Fruit fly (Drosophila melanogaster) whole organism, adult: ENCODE measurements around the gene HIP.

Source experiments
- CG11617 ChIP-seq: fragments of 200-800 bp; sonication (Bioruptor generic); optimal IDR thresholded peaks from 2 replicates; lab custom pipeline; 2017; ENCODE audit warnings: mild to moderate bottlenecking, missing biosample characterization, missing genetic modification reagents, missing genetic modification characterization
- CG12768 ChIP-seq: fragments of 200-800 bp; sonication (Bioruptor generic); optimal IDR thresholded peaks from 2 replicates; lab custom pipeline; 2017; ENCODE audit warnings: missing biosample characterization, missing genetic modification characterization, mild to moderate bottlenecking, moderate library complexity, missing genetic modification reagents
- CG14711 ChIP-seq: fragments of 200-800 bp; sonication (Bioruptor generic); optimal IDR thresholded peaks from 2 replicates; lab custom pipeline; 2018; ENCODE audit warnings: missing biosample characterization, mild to moderate bottlenecking, missing genetic modification characterization, moderate library complexity
- CG1620 ChIP-seq: fragments of 200-800 bp; sonication (Bioruptor generic); optimal IDR thresholded peaks from 2 replicates; lab custom pipeline; 2016; ENCODE audit warnings: missing biosample characterization, missing genetic modification characterization
- CG33017 ChIP-seq: fragments of 200-800 bp; sonication (Bioruptor generic); optimal IDR thresholded peaks from 2 replicates; lab custom pipeline; 2018; ENCODE audit warnings: missing biosample characterization, mild to moderate bottlenecking, missing genetic modification characterization, moderate library complexity
- CG5204 ChIP-seq: fragments of 200-800 bp; sonication (Bioruptor generic); optimal IDR thresholded peaks from 2 replicates; lab custom pipeline; 2016; ENCODE audit warnings: missing biosample characterization, missing genetic modification characterization
- CG7045 ChIP-seq: fragments of 200-800 bp; sonication (Bioruptor generic); optimal IDR thresholded peaks from 2 replicates; lab custom pipeline; 2017; ENCODE audit warnings: missing biosample characterization, mild to moderate bottlenecking, missing genetic modification characterization
- CG7101 ChIP-seq: fragments of 200-800 bp; sonication (Bioruptor generic); optimal IDR thresholded peaks from 2 replicates; lab custom pipeline; 2018; ENCODE audit warnings: missing biosample characterization, mild to moderate bottlenecking, missing genetic modification characterization, moderate library complexity
- Clk ChIP-seq: fragments of 200-800 bp; sonication (Bioruptor generic); optimal IDR thresholded peaks from 2 replicates; lab custom pipeline; 2017; ENCODE audit warnings: missing biosample characterization, missing genetic modification characterization
- Crg-1 ChIP-seq: fragments of 200-800 bp; sonication (Bioruptor generic); optimal IDR thresholded peaks from 2 replicates; lab custom pipeline; 2016; ENCODE audit warnings: missing biosample characterization, missing genetic modification characterization
- Hr96 ChIP-seq: fragments of 200-800 bp; sonication (Bioruptor generic); optimal IDR thresholded peaks from 2 replicates; lab custom pipeline; 2016; ENCODE audit warnings: missing biosample characterization, missing genetic modification characterization
- Mnt ChIP-seq: fragments of 200-800 bp; sonication (Bioruptor generic); optimal IDR thresholded peaks from 2 replicates; lab custom pipeline; 2016; ENCODE audit warnings: missing biosample characterization, mild to moderate bottlenecking, missing genetic modification characterization
- bab1 ChIP-seq: fragments of 200-800 bp; sonication (Bioruptor generic); optimal IDR thresholded peaks from 3 replicates; lab custom pipeline; 2019; ENCODE audit warnings: missing biosample characterization, mild to moderate bottlenecking, missing genetic modification characterization, moderate library complexity
- cic ChIP-seq: fragments of 200-800 bp; sonication (Bioruptor generic); optimal IDR thresholded peaks from 2 replicates; lab custom pipeline; 2017; ENCODE audit warnings: missing biosample characterization, mild to moderate bottlenecking, missing genetic modification characterization, moderate library complexity
- cnc ChIP-seq, 2 experiments: fragments of >200 bp; optimal IDR thresholded peaks; 2 replicates each; lab custom pipeline; 2017
- kay ChIP-seq: fragments of 200-800 bp; sonication (Bioruptor generic); peaks from one replicate; lab custom pipeline; 2016; ENCODE audit warnings: missing biosample characterization, missing genetic modification characterization, borderline replicate concordance
- ovo ChIP-seq: fragments of 200-800 bp; sonication (Bioruptor generic); optimal IDR thresholded peaks from 2 replicates; lab custom pipeline; 2016; ENCODE audit warnings: missing biosample characterization, missing genetic modification characterization
- pad ChIP-seq: fragments of 200-800 bp; sonication (Bioruptor generic); optimal IDR thresholded peaks from 3 replicates; lab custom pipeline; 2017; ENCODE audit warnings: missing biosample characterization, missing genetic modification characterization, mild to moderate bottlenecking, moderate library complexity, missing genetic modification reagents
- tj ChIP-seq: fragments of 200-800 bp; sonication (Bioruptor generic); optimal IDR thresholded peaks from 3 replicates; lab custom pipeline; 2017; ENCODE audit warnings: missing biosample characterization, mild to moderate bottlenecking, missing genetic modification characterization, moderate library complexity
- toe ChIP-seq: fragments of 200-800 bp; sonication (Bioruptor generic); optimal IDR thresholded peaks from 2 replicates; lab custom pipeline; 2016; ENCODE audit warnings: missing biosample characterization, missing genetic modification characterization

HIP gene

dm6 chrX:3831761-3832160 is 32.8 kb downstream of the HIP start:
- TF ChIP-seq Crg-1 (GFP tag; lab: Kevin White, UChicago) (no peak), Mnt (GFP tag; lab: Kevin White, UChicago) (no peak), CG14711 (tag; lab: Kevin White, UChicago) (no peak), pad (no peak), cic (GFP tag; lab: Kevin White, UChicago) (no peak), CG12768 (GFP tag; lab: Kevin White, UChicago) (no peak), CG7101 (tag; lab: Kevin White, UChicago) (no peak), toe (no peak), tj (GFP tag; lab: Kevin White, UChicago) (no peak), kay (GFP tag; lab: Kevin White, UChicago) (no peak), cnc (optimal IDR thresholded peaks at IDR 0.05; lab: Kevin White, UChicago) (no peak), bab1 (no peak), ovo (GFP tag; lab: Kevin White, UChicago) (no peak), CG33017 (tag; lab: Kevin White, UChicago) (no peak), Clk (GFP tag; lab: Kevin White, UChicago) (no peak)

dm6 chrX:3832226-3832625 is 33.3 kb downstream of the HIP start:
- TF ChIP-seq CG33017 (tag; lab: Kevin White, UChicago) (no peak), cic (GFP tag; lab: Kevin White, UChicago) (no peak), kay (GFP tag; lab: Kevin White, UChicago) (no peak), Crg-1 (GFP tag; lab: Kevin White, UChicago) (no peak), CG7045 (no peak), CG5204 (GFP tag; lab: Kevin White, UChicago) (no peak), CG7101 (tag; lab: Kevin White, UChicago) (no peak), Mnt (GFP tag; lab: Kevin White, UChicago) (no peak), ovo (GFP tag; lab: Kevin White, UChicago) (no peak), Hr96 (GFP tag; lab: Kevin White, UChicago) (no peak), CG1620 (GFP tag; lab: Kevin White, UChicago) (no peak), CG14711 (tag; lab: Kevin White, UChicago) (no peak)

- TF ChIP-seq CG14711 (tag; lab: Kevin White, UChicago) (no peak), CG11617 (GFP tag; lab: Kevin White, UChicago) (no peak), cic (GFP tag; lab: Kevin White, UChicago) (no peak), CG5204 (GFP tag; lab: Kevin White, UChicago) (no peak), CG12768 (GFP tag; lab: Kevin White, UChicago) (no peak), CG33017 (tag; lab: Kevin White, UChicago) (no peak), bab1 (no peak), Clk (GFP tag; lab: Kevin White, UChicago) (no peak), Hr96 (GFP tag; lab: Kevin White, UChicago) (no peak), CG1620 (GFP tag; lab: Kevin White, UChicago) (no peak)
These were observed 34.2 kb downstream of the HIP start for dm6 chrX:3833109-3833657.

- TF ChIP-seq pad, result peak; percentile 89
- TF ChIP-seq Clk (GFP tag; lab: Kevin White, UChicago), result no peak
These were observed 36.2 kb downstream of the HIP start for dm6 chrX:3834955-3835763.

dm6 chrX:3835764-3836342 is 36.9 kb downstream of the HIP start:
- TF ChIP-seq cnc (optimal IDR thresholded peaks at IDR 0.05; lab: Kevin White, UChicago), result no peak
- peak; percentile 88 for TF ChIP-seq pad
- no peak for TF ChIP-seq bab1
- no peak for TF ChIP-seq Hr96 (GFP tag; lab: Kevin White, UChicago)

dm6 chrX:3837628-3838027 is 38.7 kb downstream of the HIP start:
- TF ChIP-seq toe (no peak), CG5204 (GFP tag; lab: Kevin White, UChicago) (no peak), cnc (optimal IDR thresholded peaks at IDR 0.05; lab: Kevin White, UChicago) (no peak), pad (no peak)

dm6 chrX:3838648-3839047 is 39.7 kb downstream of the HIP start:
- no peak for TF ChIP-seq Mnt (GFP tag; lab: Kevin White, UChicago)
- no peak for TF ChIP-seq toe
- no peak for TF ChIP-seq Crg-1 (GFP tag; lab: Kevin White, UChicago)
- TF ChIP-seq tj (GFP tag; lab: Kevin White, UChicago), result no peak
- no peak for TF ChIP-seq Clk (GFP tag; lab: Kevin White, UChicago)
- TF ChIP-seq CG11617 (GFP tag; lab: Kevin White, UChicago), result no peak
